Fruit fly (Drosophila melanogaster) whole organism, wandering third instar larva: ENCODE measurements around the gene Dhc1.

Experiments used
- Abd-B ChIP-seq: fragments of >200 bp; optimal IDR thresholded peaks from 2 replicates; lab custom pipeline; 2017; ENCODE audit warnings: missing biosample characterization, missing genetic modification characterization
- Myc ChIP-seq: fragments of >200 bp; optimal IDR thresholded peaks from 2 replicates; lab custom pipeline; 2017
- Rel ChIP-seq, 2 experiments: fragments of 200-800 bp; sonication (Bioruptor generic) in 1 of 2; optimal IDR thresholded peaks; 2 replicates in 1 of 2; 3 replicates in 1 of 2; lab custom pipeline; 2016 to 2019; ENCODE audit warnings: mild to moderate bottlenecking in 2 of 2, missing biosample characterization in 2 of 2, missing genetic modification characterization in 2 of 2, moderate library complexity in 1 of 2
- dmrt93B ChIP-seq: fragments of 200-800 bp; sonication (Bioruptor generic); optimal IDR thresholded peaks from 2 replicates; lab custom pipeline; 2018; ENCODE audit warnings: missing biosample characterization, mild to moderate bottlenecking, missing genetic modification characterization
- fru ChIP-seq: fragments of 200-800 bp; sonication (Bioruptor generic); optimal IDR thresholded peaks from 3 replicates; lab custom pipeline; 2016; ENCODE audit warnings: missing biosample characterization, mild to moderate bottlenecking, missing genetic modification characterization

DNA sequence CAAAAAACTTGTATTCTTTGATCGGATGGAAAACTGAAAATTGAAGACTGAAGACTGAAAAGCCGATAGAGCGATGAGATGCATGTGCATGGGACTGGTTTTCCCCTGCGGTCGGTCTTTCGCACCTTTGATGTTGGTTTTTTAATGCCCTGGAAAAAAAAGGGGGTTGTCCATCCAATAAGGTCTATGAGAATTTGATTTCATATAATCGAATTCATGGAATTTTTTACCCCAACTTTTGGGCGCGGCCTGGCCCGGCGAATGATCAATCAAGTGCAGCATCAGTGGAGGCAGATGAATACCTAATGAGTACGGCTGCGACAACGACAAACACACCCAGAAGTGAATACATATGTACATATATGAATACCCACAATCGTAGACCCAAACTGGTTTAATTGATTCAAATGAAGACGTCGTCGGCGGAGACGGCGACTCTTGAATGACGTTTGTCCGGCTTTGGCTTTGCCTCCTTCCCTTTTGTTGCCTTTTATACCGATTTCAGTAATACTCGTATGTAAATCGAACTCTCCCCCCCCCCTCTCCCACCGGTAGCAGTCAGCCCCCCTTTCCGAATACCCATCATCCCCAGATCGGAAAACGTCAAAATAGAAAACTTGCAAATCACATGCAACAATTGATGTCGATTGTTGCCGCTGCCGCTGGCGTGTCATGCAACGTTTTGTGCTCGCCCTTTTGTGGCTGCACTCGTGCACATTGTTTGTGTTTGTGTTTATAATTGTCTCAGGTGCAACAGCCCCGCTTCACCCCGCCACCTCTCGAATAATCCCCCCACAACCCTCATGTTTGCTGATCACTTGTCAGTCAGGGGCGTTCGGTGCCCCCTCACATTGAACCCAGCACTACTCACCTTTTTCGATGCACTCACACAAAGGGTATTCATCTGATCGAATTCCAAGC lies 71.2 kb downstream of the Dhc1 start:
- no peak for TF ChIP-seq Myc
- TF ChIP-seq dmrt93B (GFP tag; lab: Kevin White, UChicago), result no peak
- TF ChIP-seq Rel (GFP tag; optimal IDR thresholded peaks at IDR 0.05; lab: Kevin White, UChicago), result no peak
- no peak for TF ChIP-seq Rel (tag; optimal IDR thresholded peaks at IDR 0.05; lab: Kevin White, UChicago)
- TF ChIP-seq Abd-B (GFP tag; lab: Kevin White, UChicago), result no peak
- TF ChIP-seq fru (GFP tag; lab: Kevin White, UChicago), result no peak
